Fruit fly (Drosophila melanogaster) whole organism, embryonic: ENCODE results near the gene CG14196.

Experiments
- BtbVII ChIP-seq: fragments of 200-800 bp; sonication (Bioruptor generic); optimal IDR thresholded peaks from 3 replicates; lab custom pipeline; 2017; ENCODE audit warnings: missing biosample characterization, mild to moderate bottlenecking, missing genetic modification characterization
- CG10321 ChIP-seq: fragments of 200-800 bp; sonication (Bioruptor generic); IDR thresholded peaks from 2 replicates; pipeline ENCODE4 v1.3.6; 2022; ENCODE audit warnings: missing biosample characterization, missing genetic modification characterization
- CG15011 ChIP-seq: fragments of 200-800 bp; sonication (Bioruptor generic); optimal IDR thresholded peaks from 3 replicates; lab custom pipeline; 2018; ENCODE audit warnings: missing biosample characterization, mild to moderate bottlenecking, missing genetic modification characterization
- CG15269 ChIP-seq: fragments of 200-800 bp; sonication (Bioruptor generic); optimal IDR thresholded peaks from 2 replicates; lab custom pipeline; 2018; ENCODE audit warnings: missing biosample characterization, mild to moderate bottlenecking, missing genetic modification characterization, moderate library complexity
- CG18599 ChIP-seq: fragments of 200-800 bp; sonication (Bioruptor generic); optimal IDR thresholded peaks from 3 replicates; lab custom pipeline; 2017; ENCODE audit warnings: missing biosample characterization, missing genetic modification characterization, mild to moderate bottlenecking, moderate library complexity, missing genetic modification reagents
- CG3995 ChIP-seq: fragments of 200-800 bp; sonication (Bioruptor generic); optimal IDR thresholded peaks from 3 replicates; lab custom pipeline; 2016; ENCODE audit warnings: missing biosample characterization, missing genetic modification characterization
- CG4282 ChIP-seq: fragments of 200-800 bp; sonication (Bioruptor generic); optimal IDR thresholded peaks from 2 replicates; lab custom pipeline; 2016; ENCODE audit warnings: missing biosample characterization, missing genetic modification characterization
- CG43689 ChIP-seq: fragments of 200-800 bp; sonication (Bioruptor generic); IDR thresholded peaks from 2 replicates; pipeline ENCODE4 v1.3.6; 2022; ENCODE audit warnings: missing biosample characterization, missing genetic modification characterization
- CG8944 ChIP-seq: fragments of 200-800 bp; sonication (Bioruptor generic); optimal IDR thresholded peaks from 3 replicates; lab custom pipeline; 2016; ENCODE audit warnings: missing biosample characterization, missing genetic modification characterization
- CHES-1-like ChIP-seq: fragments of 200-800 bp; sonication (Bioruptor generic); optimal IDR thresholded peaks from 2 replicates; lab custom pipeline; 2016; ENCODE audit warnings: missing biosample characterization, missing genetic modification characterization
- CTCF ChIP-seq: fragments of 200-800 bp; sonication (Bioruptor generic); optimal IDR thresholded peaks from 2 replicates; lab custom pipeline; 2017; ENCODE audit warnings: missing biosample characterization, mild to moderate bottlenecking, missing genetic modification characterization, moderate library complexity
- CkIIα-i1 ChIP-seq: fragments of 200-800 bp; sonication (Bioruptor generic); IDR thresholded peaks from 2 replicates; pipeline ENCODE4 v1.3.6; 2022; ENCODE audit warnings: missing biosample characterization, missing genetic modification characterization
- Dfd ChIP-seq, 2 experiments: fragments of >200 bp; optimal IDR thresholded peaks; 2 replicates each; lab custom pipeline; 2017; ENCODE audit warnings: missing biosample characterization in 2 of 2, missing genetic modification characterization in 2 of 2
- Dp ChIP-seq: fragments of 200-800 bp; sonication (Bioruptor generic); optimal IDR thresholded peaks from 2 replicates; lab custom pipeline; 2018; ENCODE audit warnings: missing biosample characterization, mild to moderate bottlenecking, missing genetic modification characterization, moderate library complexity
- H15 ChIP-seq: fragments of 200-800 bp; sonication (Bioruptor generic); IDR thresholded peaks from 3 replicates; pipeline ENCODE4 v1.3.6; 2022; ENCODE audit warnings: missing biosample characterization, missing genetic modification characterization
- HLH4C ChIP-seq: fragments of 200-800 bp; sonication (Bioruptor generic); IDR thresholded peaks from 3 replicates; pipeline ENCODE4 v1.3.6; 2022; ENCODE audit warnings: missing biosample characterization, missing genetic modification characterization; ENCODE audit not compliant: partially characterized antibody
- MBD-R2 ChIP-seq: fragments of 200-800 bp; sonication (Bioruptor generic); IDR thresholded peaks from 2 replicates; pipeline ENCODE4 v1.3.6; 2022; ENCODE audit warnings: missing biosample characterization, missing genetic modification characterization
- MTF-1 ChIP-seq: fragments of 200-800 bp; sonication (Bioruptor generic); optimal IDR thresholded peaks from 2 replicates; lab custom pipeline; 2018; ENCODE audit warnings: missing biosample characterization, mild to moderate bottlenecking, missing genetic modification characterization, borderline replicate concordance
- Mad ChIP-seq: fragments of 200-800 bp; sonication (Bioruptor generic); optimal IDR thresholded peaks from 2 replicates; lab custom pipeline; 2016; ENCODE audit warnings: missing biosample characterization, missing genetic modification characterization
- Stat92E ChIP-seq, 3 experiments: fragments of >200 bp in 2 of 3; fragments of 200-800 bp in 1 of 3; sonication (Bioruptor generic) in 1 of 3; optimal IDR thresholded peaks; 2 replicates each; lab custom pipeline; 2017 to 2019; ENCODE audit warnings: missing biosample characterization in 3 of 3, missing genetic modification characterization in 3 of 3, mild to moderate bottlenecking in 1 of 3, moderate library complexity in 1 of 3
- Xrp1 ChIP-seq: fragments of 200-800 bp; sonication (Bioruptor generic); IDR thresholded peaks from 2 replicates; pipeline ENCODE4 v1.3.6; 2022; ENCODE audit warnings: missing biosample characterization, missing genetic modification characterization
- ab ChIP-seq: fragments of 200-800 bp; sonication (Bioruptor generic); optimal IDR thresholded peaks from 2 replicates; lab custom pipeline; 2016; ENCODE audit warnings: missing biosample characterization, missing genetic modification characterization
- al ChIP-seq: fragments of 200-800 bp; sonication (Bioruptor generic); IDR thresholded peaks from 2 replicates; pipeline ENCODE4 v1.3.6; 2022; ENCODE audit warnings: missing biosample characterization, missing genetic modification characterization
- ara ChIP-seq: fragments of 200-800 bp; sonication (Bioruptor generic); IDR thresholded peaks from 2 replicates; pipeline ENCODE4 v1.3.6; 2022; ENCODE audit warnings: missing biosample characterization, missing genetic modification characterization
- ato ChIP-seq: fragments of 200-800 bp; sonication (Bioruptor generic); IDR thresholded peaks from 2 replicates; pipeline ENCODE4 v1.3.6; 2022; ENCODE audit warnings: missing biosample characterization, missing genetic modification characterization; ENCODE audit not compliant: partially characterized antibody
- bab2 ChIP-seq: fragments of 200-800 bp; sonication (Bioruptor generic); optimal IDR thresholded peaks from 2 replicates; lab custom pipeline; 2016; ENCODE audit warnings: missing biosample characterization, missing genetic modification characterization
- cad ChIP-seq: fragments of >200 bp; optimal IDR thresholded peaks from 2 replicates; lab custom pipeline; 2017; ENCODE audit warnings: missing biosample characterization, missing genetic modification characterization
- crp ChIP-seq, 2 experiments: fragments of 200-800 bp; sonication (Bioruptor generic); optimal IDR thresholded peaks; 2 replicates in 1 of 2; 3 replicates in 1 of 2; lab custom pipeline; 2017; ENCODE audit warnings: missing biosample characterization in 2 of 2, missing genetic modification characterization in 2 of 2, mild to moderate bottlenecking in 1 of 2, moderate library complexity in 1 of 2
- exex ChIP-seq: fragments of 200-800 bp; sonication (Bioruptor generic); optimal IDR thresholded peaks from 4 replicates; lab custom pipeline; 2018; ENCODE audit warnings: missing biosample characterization, mild to moderate bottlenecking, missing genetic modification characterization, moderate library complexity
- fd102C ChIP-seq: fragments of 200-800 bp; sonication (Bioruptor generic); optimal IDR thresholded peaks from 2 replicates; lab custom pipeline; 2018; ENCODE audit warnings: missing biosample characterization, mild to moderate bottlenecking, missing genetic modification characterization, moderate library complexity
- fu2 ChIP-seq: fragments of 200-800 bp; sonication (Bioruptor generic); optimal IDR thresholded peaks from 2 replicates; lab custom pipeline; 2016; ENCODE audit warnings: missing biosample characterization, missing genetic modification characterization
- grn ChIP-seq: fragments of 200-800 bp; sonication (Bioruptor generic); optimal IDR thresholded peaks from 3 replicates; lab custom pipeline; 2017; ENCODE audit warnings: missing biosample characterization, missing genetic modification characterization
- gro ChIP-seq: fragments of 200-800 bp; sonication (Bioruptor generic); optimal IDR thresholded peaks from 2 replicates; lab custom pipeline; 2016; ENCODE audit warnings: missing biosample characterization, missing genetic modification characterization
- hkb ChIP-seq, 2 experiments: fragments of 200-800 bp in 1 of 2; fragments of >200 bp in 1 of 2; sonication (Bioruptor generic) in 1 of 2; IDR thresholded peaks in 1 of 2; optimal IDR thresholded peaks in 1 of 2; 2 replicates each; pipeline versions ENCODE4 v1.3.6 to Lab custom; 2017 to 2022; ENCODE audit warnings: missing biosample characterization in 1 of 2, missing genetic modification characterization in 1 of 2
- lab ChIP-seq: fragments of 200-800 bp; sonication (Bioruptor generic); optimal IDR thresholded peaks from 3 replicates; lab custom pipeline; 2017; ENCODE audit warnings: missing biosample characterization, missing genetic modification characterization, mild to moderate bottlenecking, moderate library complexity, missing genetic modification reagents
- mirr ChIP-seq: fragments of 200-800 bp; sonication (Bioruptor generic); optimal IDR thresholded peaks from 3 replicates; lab custom pipeline; 2018; ENCODE audit warnings: missing biosample characterization, mild to moderate bottlenecking, missing genetic modification characterization
- p53 ChIP-seq: fragments of 200-800 bp; sonication (Bioruptor generic); optimal IDR thresholded peaks from 2 replicates; lab custom pipeline; 2016; ENCODE audit warnings: missing biosample characterization, missing genetic modification characterization
- pnt ChIP-seq: fragments of 200-800 bp; sonication (Bioruptor generic); optimal IDR thresholded peaks from 3 replicates; lab custom pipeline; 2016; ENCODE audit warnings: missing biosample characterization, missing genetic modification characterization
- pum ChIP-seq: fragments of 200-800 bp; sonication (Bioruptor generic); optimal IDR thresholded peaks from 2 replicates; lab custom pipeline; 2016; ENCODE audit warnings: missing biosample characterization, missing genetic modification characterization
- sima ChIP-seq: fragments of 200-800 bp; sonication (Bioruptor generic); optimal IDR thresholded peaks from 2 replicates; lab custom pipeline; 2016; ENCODE audit warnings: missing biosample characterization, missing genetic modification characterization
- tx ChIP-seq: fragments of 200-800 bp; sonication (Bioruptor generic); optimal IDR thresholded peaks from 2 replicates; lab custom pipeline; 2016; ENCODE audit warnings: missing biosample characterization, missing genetic modification characterization

The CG14196 gene

dm6 chrX:19216671-19217070 lies 25.0 kb downstream of the CG14196 start:
- TF ChIP-seq CG15011 (GFP tag; lab: Kevin White, UChicago) (no peak), grn (GFP tag; lab: Kevin White, UChicago) (peak; percentile 77), mirr (GFP tag; lab: Kevin White, UChicago) (peak; percentile 16), ato (GFP tag; lab: Robert Waterston, UW) (no peak), H15 (no peak), CG8944 (no peak), Xrp1 (no peak), BtbVII (GFP tag; lab: Kevin White, UChicago) (no peak), CG18599 (GFP tag; lab: Kevin White, UChicago) (peak; percentile 39), exex (tag; lab: Kevin White, UChicago) (peak; percentile 98), pnt (GFP tag; lab: Kevin White, UChicago) (no peak), fu2 (GFP tag; lab: Kevin White, UChicago) (no peak), Dp (GFP tag; lab: Kevin White, UChicago) (no peak), Mad (GFP tag; lab: Kevin White, UChicago) (no peak), tx (GFP tag; lab: Kevin White, UChicago) (no peak), hkb (optimal IDR thresholded peaks at IDR 0.05; lab: Kevin White, UChicago) (no peak), hkb (GFP tag; IDR thresholded peaks at IDR 0.05; lab: Robert Waterston, UW) (no peak), CG3995 (peak; percentile 14), CG10321 (no peak), crp (GFP tag; optimal IDR thresholded peaks at IDR 0.05; lab: Kevin White, UChicago) (no peak), lab (GFP tag; lab: Kevin White, UChicago) (peak; percentile 66), ab (GFP tag; lab: Kevin White, UChicago) (no peak), CTCF (GFP tag; lab: Kevin White, UChicago) (no peak), CG4282 (GFP tag; lab: Kevin White, UChicago) (no peak), MTF-1 (GFP tag; lab: Kevin White, UChicago) (no peak), bab2 (GFP tag; lab: Kevin White, UChicago) (no peak), CG43689 (GFP tag; lab: Robert Waterston, UW) (no peak), p53 (GFP tag; lab: Kevin White, UChicago) (no peak), fd102C (GFP tag; lab: Kevin White, UChicago) (no peak), cad (GFP tag; lab: Kevin White, UChicago) (no peak), al (no peak), CG15269 (no peak), MBD-R2 (GFP tag; lab: Robert Waterston, UW) (no peak), Stat92E (GFP tag; optimal IDR thresholded peaks at IDR 0.05; lab: Kevin White, UChicago) (no peak), HLH4C (GFP tag; lab: Robert Waterston, UW) (no peak), ara (GFP tag; lab: Robert Waterston, UW) (no peak), CkIIα-i1 (GFP tag; lab: Robert Waterston, UW) (no peak)

dm6 chrX:19215215-19215614 lies 26.4 kb downstream of the CG14196 start, which contains the start of gene Muc18B:
Gene Muc18B (plus strand): TSS chrX:19215515.
- TF ChIP-seq CHES-1-like (GFP tag; lab: Kevin White, UChicago) (no peak), pum (GFP tag; lab: Kevin White, UChicago) (no peak), sima (GFP tag; lab: Kevin White, UChicago) (no peak), exex (tag; lab: Kevin White, UChicago) (peak; percentile 34), gro (GFP tag; lab: Kevin White, UChicago) (no peak), grn (GFP tag; lab: Kevin White, UChicago) (peak; percentile 38), Dfd (GFP tag; optimal IDR thresholded peaks at IDR 0.05; lab: Kevin White, UChicago) (no peak)
